Worm (Caenorhabditis elegans): ENCODE data around the gene mpz-4.

DNA sequence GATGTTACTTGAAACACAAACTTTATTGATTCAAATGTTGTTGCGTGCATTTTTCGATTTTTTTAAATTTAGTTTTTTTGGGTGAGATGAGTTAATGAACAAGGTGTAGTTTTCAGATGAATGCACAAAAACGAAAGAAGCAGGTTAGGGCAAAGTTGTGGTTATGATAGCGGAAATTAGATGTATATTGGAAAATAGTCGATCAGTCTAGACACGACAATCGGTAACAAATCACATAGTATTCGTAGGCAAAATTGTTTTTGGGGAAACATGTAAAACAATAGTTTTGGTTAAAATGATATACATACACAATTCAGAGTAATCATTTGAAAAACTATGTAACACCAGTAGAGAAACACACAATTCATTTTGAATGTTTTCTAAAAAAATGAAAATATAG is 40.5 kb upstream of the mpz-4 start, which contains the start of gene str-172:
- TF ChIP-seq fos-1 (tag; optimal IDR thresholded peaks at IDR 0.05) (no peak), nhr-237 (tag; optimal IDR thresholded peaks at IDR 0.05) (no peak), nhr-12 (tag; optimal IDR thresholded peaks at IDR 0.05) (no peak), fkh-10 (GFP tag; optimal IDR thresholded peaks at IDR 0.05) (no peak), vab-15 (tag; optimal IDR thresholded peaks at IDR 0.05) (no peak), ceh-82 (tag; optimal IDR thresholded peaks at IDR 0.05) (no peak), skn-1 (tag; optimal IDR thresholded peaks at IDR 0.05) (no peak)

Data from whole organism, L1 larva.